Fruit fly (Drosophila melanogaster) whole organism, embryonic: Measurements from ENCODE around the gene Vha100-2.

Experiments
- Asciz ChIP-seq: fragments of 200-800 bp; sonication (Bioruptor generic); optimal IDR thresholded peaks from 2 replicates; lab custom pipeline; 2017; ENCODE audit warnings: missing biosample characterization, mild to moderate bottlenecking, missing genetic modification characterization, missing genetic modification reagents
- Atf-2 ChIP-seq: fragments of 200-800 bp; sonication (Bioruptor generic); optimal IDR thresholded peaks from 2 replicates; lab custom pipeline; 2016; ENCODE audit warnings: missing biosample characterization, missing genetic modification characterization
- CG1024 ChIP-seq: fragments of 200-800 bp; sonication (Bioruptor generic); IDR thresholded peaks from 2 replicates; pipeline ENCODE4 v1.3.6; 2022; ENCODE audit warnings: missing biosample characterization, missing genetic modification characterization
- CG10267 ChIP-seq: fragments of 200-800 bp; sonication (Bioruptor generic); optimal IDR thresholded peaks from 2 replicates; lab custom pipeline; 2018; ENCODE audit warnings: missing biosample characterization, mild to moderate bottlenecking, missing genetic modification characterization, moderate library complexity
- CG10274 ChIP-seq: fragments of 200-800 bp; sonication (Bioruptor generic); optimal IDR thresholded peaks from 3 replicates; lab custom pipeline; 2017; ENCODE audit warnings: missing biosample characterization, mild to moderate bottlenecking, missing genetic modification characterization
- CG11456 ChIP-seq: fragments of 200-800 bp; sonication (Bioruptor generic); IDR thresholded peaks from 3 replicates; pipeline ENCODE4 v1.3.6; 2022; ENCODE audit warnings: missing biosample characterization, missing genetic modification characterization
- CG12104 ChIP-seq: fragments of 200-800 bp; sonication (Bioruptor generic); optimal IDR thresholded peaks from 3 replicates; lab custom pipeline; 2016; ENCODE audit warnings: missing biosample characterization, missing genetic modification characterization
- CG12299 ChIP-seq: fragments of 200-800 bp; sonication (Bioruptor generic); optimal IDR thresholded peaks from 2 replicates; lab custom pipeline; 2018; ENCODE audit warnings: missing biosample characterization, mild to moderate bottlenecking, missing genetic modification characterization
- CG12769 ChIP-seq: fragments of 200-800 bp; sonication (Bioruptor generic); optimal IDR thresholded peaks from 2 replicates; lab custom pipeline; 2019; ENCODE audit warnings: missing biosample characterization, mild to moderate bottlenecking, missing genetic modification characterization, moderate library complexity
- CG14965 ChIP-seq: fragments of 200-800 bp; sonication (Bioruptor generic); optimal IDR thresholded peaks from 2 replicates; lab custom pipeline; 2016; ENCODE audit warnings: missing biosample characterization, missing genetic modification characterization, borderline replicate concordance
- CG1647 ChIP-seq: fragments of 200-800 bp; sonication (Bioruptor generic); optimal IDR thresholded peaks from 3 replicates; lab custom pipeline; 2016; ENCODE audit warnings: missing biosample characterization, missing genetic modification characterization
- CG17385 ChIP-seq: fragments of 200-800 bp; sonication (Bioruptor generic); optimal IDR thresholded peaks from 3 replicates; lab custom pipeline; 2018; ENCODE audit warnings: missing biosample characterization, mild to moderate bottlenecking, missing genetic modification characterization
- CG2199 ChIP-seq: fragments of 200-800 bp; sonication (Bioruptor generic); IDR thresholded peaks from 3 replicates; pipeline ENCODE4 v1.3.6; 2022; ENCODE audit warnings: missing biosample characterization, missing genetic modification characterization
- CG2875 ChIP-seq: fragments of 200-800 bp; sonication (Bioruptor generic); optimal IDR thresholded peaks from 2 replicates; lab custom pipeline; 2017; ENCODE audit warnings: missing biosample characterization, mild to moderate bottlenecking, missing genetic modification characterization, missing genetic modification reagents
- CG2889 ChIP-seq: fragments of 200-800 bp; sonication (Bioruptor generic); IDR thresholded peaks from 3 replicates; pipeline ENCODE4 v1.3.6; 2022; ENCODE audit warnings: missing biosample characterization, missing genetic modification characterization
- CG3407 ChIP-seq: fragments of 200-800 bp; sonication (Bioruptor generic); optimal IDR thresholded peaks from 2 replicates; lab custom pipeline; 2018; ENCODE audit warnings: missing biosample characterization, mild to moderate bottlenecking, missing genetic modification characterization
- CG4360 ChIP-seq: fragments of 200-800 bp; sonication (Bioruptor generic); IDR thresholded peaks from 2 replicates; pipeline ENCODE4 v1.3.6; 2022; ENCODE audit warnings: missing biosample characterization, missing genetic modification characterization
- CG9215 ChIP-seq: fragments of 200-800 bp; sonication (Bioruptor generic); IDR thresholded peaks from 2 replicates; pipeline ENCODE4 v1.3.6; 2022; ENCODE audit warnings: missing biosample characterization, missing genetic modification characterization
- Chrac-16 ChIP-seq: fragments of 200-800 bp; sonication (Bioruptor generic); optimal IDR thresholded peaks from 3 replicates; lab custom pipeline; 2016; ENCODE audit warnings: missing biosample characterization, missing genetic modification characterization
- Dad ChIP-seq: fragments of 200-800 bp; sonication (Bioruptor generic); optimal IDR thresholded peaks from 3 replicates; lab custom pipeline; 2016; ENCODE audit warnings: missing biosample characterization, missing genetic modification characterization
- E2f2 ChIP-seq: fragments of 200-800 bp; sonication (Bioruptor generic); IDR thresholded peaks from 2 replicates; pipeline ENCODE4 v1.3.6; 2022; ENCODE audit warnings: missing biosample characterization, missing genetic modification characterization
- Fer1 ChIP-seq: fragments of 200-800 bp; sonication (Bioruptor generic); optimal IDR thresholded peaks from 2 replicates; lab custom pipeline; 2017; ENCODE audit warnings: missing biosample characterization, mild to moderate bottlenecking, missing genetic modification characterization
- Hand ChIP-seq: fragments of 200-800 bp; sonication (Bioruptor generic); optimal IDR thresholded peaks from 2 replicates; lab custom pipeline; 2017; ENCODE audit warnings: mild to moderate bottlenecking, missing biosample characterization, missing genetic modification reagents, missing genetic modification characterization
- Med ChIP-seq: fragments of 200-800 bp; sonication (Bioruptor generic); peaks from one replicate; lab custom pipeline; 2016; ENCODE audit warnings: missing biosample characterization, missing genetic modification characterization, mild to moderate bottlenecking, inconsistent platforms, moderate library complexity
- NFAT ChIP-seq: fragments of 200-800 bp; sonication (Bioruptor generic); IDR thresholded peaks from 2 replicates; pipeline ENCODE4 v1.3.6; 2022; ENCODE audit warnings: missing biosample characterization, missing genetic modification characterization
- NfI ChIP-seq: fragments of 200-800 bp; sonication (Bioruptor generic); optimal IDR thresholded peaks from 3 replicates; lab custom pipeline; 2018; ENCODE audit warnings: missing biosample characterization, mild to moderate bottlenecking, missing genetic modification characterization, moderate library complexity
- Oaz ChIP-seq: fragments of 200-800 bp; sonication (Bioruptor generic); IDR thresholded peaks from 2 replicates; pipeline ENCODE4 v1.3.6; 2022; ENCODE audit warnings: missing biosample characterization, missing genetic modification characterization
- Pdp1 ChIP-seq, 2 experiments: fragments of 200-800 bp; sonication (Bioruptor generic); optimal IDR thresholded peaks; 3 replicates each; lab custom pipeline; 2016; ENCODE audit warnings: missing biosample characterization in 2 of 2, missing genetic modification characterization in 2 of 2, mild to moderate bottlenecking in 1 of 2, moderate library complexity in 1 of 2
- Scr ChIP-seq: fragments of 200-800 bp; sonication (Bioruptor generic); IDR thresholded peaks from 2 replicates; pipeline ENCODE4 v1.3.6; 2022; ENCODE audit warnings: missing biosample characterization, missing genetic modification characterization; ENCODE audit not compliant: partially characterized antibody
- Six4 ChIP-seq: fragments of 200-800 bp; sonication (Bioruptor generic); optimal IDR thresholded peaks from 2 replicates; lab custom pipeline; 2016; ENCODE audit warnings: missing biosample characterization, missing genetic modification characterization
- Xrp1 ChIP-seq: fragments of 200-800 bp; sonication (Bioruptor generic); IDR thresholded peaks from 2 replicates; pipeline ENCODE4 v1.3.6; 2022; ENCODE audit warnings: missing biosample characterization, missing genetic modification characterization
- abd-A ChIP-seq: fragments of 200-800 bp; sonication (Bioruptor generic); optimal IDR thresholded peaks from 3 replicates; lab custom pipeline; 2019; ENCODE audit warnings: missing biosample characterization, mild to moderate bottlenecking, missing genetic modification characterization, moderate library complexity
- chn ChIP-seq: fragments of 200-800 bp; sonication (Bioruptor generic); optimal IDR thresholded peaks from 2 replicates; lab custom pipeline; 2016; ENCODE audit warnings: missing biosample characterization, missing genetic modification characterization
- croc ChIP-seq: fragments of 200-800 bp; sonication (Bioruptor generic); conservative IDR thresholded peaks from 3 replicates; pipeline ENCODE4 v1.3.6; 2022; ENCODE audit warnings: missing biosample characterization, missing genetic modification characterization
- crol ChIP-seq: fragments of 200-800 bp; sonication (Bioruptor generic); IDR thresholded peaks from 2 replicates; pipeline ENCODE4 v1.3.6; 2022; ENCODE audit warnings: missing biosample characterization, missing genetic modification characterization
- dimm ChIP-seq: fragments of 200-800 bp; sonication (Bioruptor generic); IDR thresholded peaks from 2 replicates; pipeline ENCODE4 v1.3.6; 2022; ENCODE audit warnings: missing biosample characterization, missing genetic modification characterization
- dm ChIP-seq: fragments of 200-800 bp; sonication (Bioruptor generic); optimal IDR thresholded peaks from 3 replicates; lab custom pipeline; 2016; ENCODE audit warnings: missing biosample characterization, missing genetic modification characterization
- dpn ChIP-seq, 2 experiments: fragments of 200-800 bp; sonication (Bioruptor generic); optimal IDR thresholded peaks; 3 replicates each; lab custom pipeline; 2016; ENCODE audit warnings: missing biosample characterization in 2 of 2, missing genetic modification characterization in 2 of 2
- gem ChIP-seq: fragments of 200-800 bp; sonication (Bioruptor generic); optimal IDR thresholded peaks from 2 replicates; lab custom pipeline; 2019; ENCODE audit warnings: missing biosample characterization, mild to moderate bottlenecking, missing genetic modification characterization, moderate library complexity
- ham ChIP-seq: fragments of 200-800 bp; sonication (Bioruptor generic); IDR thresholded peaks from 2 replicates; pipeline ENCODE4 v1.3.6; 2022; ENCODE audit warnings: missing biosample characterization, missing genetic modification characterization
- kah ChIP-seq: fragments of 200-800 bp; sonication (Bioruptor generic); optimal IDR thresholded peaks from 2 replicates; lab custom pipeline; 2018; ENCODE audit warnings: missing biosample characterization, mild to moderate bottlenecking, missing genetic modification characterization
- klu ChIP-seq: fragments of 200-800 bp; sonication (Bioruptor generic); IDR thresholded peaks from 2 replicates; pipeline ENCODE4 v1.3.6; 2022; ENCODE audit warnings: missing biosample characterization, missing genetic modification characterization
- knrl ChIP-seq: fragments of 200-800 bp; sonication (Bioruptor generic); IDR thresholded peaks from 3 replicates; pipeline ENCODE4 v1.3.6; 2022; ENCODE audit warnings: missing biosample characterization, missing genetic modification characterization; ENCODE audit not compliant: partially characterized antibody
- luna ChIP-seq: fragments of 200-800 bp; sonication (Bioruptor generic); optimal IDR thresholded peaks from 2 replicates; lab custom pipeline; 2016; ENCODE audit warnings: missing biosample characterization, missing genetic modification characterization
- sens ChIP-seq: fragments of 200-800 bp; sonication (Bioruptor generic); peaks from one replicate; lab custom pipeline; 2016; ENCODE audit warnings: missing biosample characterization, missing genetic modification characterization
- tna ChIP-seq: fragments of 200-800 bp; sonication (Bioruptor generic); IDR thresholded peaks from 2 replicates; pipeline ENCODE4 v1.3.6; 2022; ENCODE audit warnings: missing biosample characterization, missing genetic modification characterization; ENCODE audit not compliant: partially characterized antibody
- unc-4 ChIP-seq: fragments of 200-800 bp; sonication (Bioruptor generic); IDR thresholded peaks from 2 replicates; pipeline ENCODE4 v1.3.6; 2022; ENCODE audit warnings: missing biosample characterization, missing genetic modification characterization; ENCODE audit not compliant: partially characterized antibody
- vvl ChIP-seq: fragments of 200-800 bp; sonication (Bioruptor generic); IDR thresholded peaks from 2 replicates; pipeline ENCODE4 v1.3.6; 2022; ENCODE audit warnings: missing biosample characterization, missing genetic modification characterization

Gene Vha100-2

dm6 chr3R:18395694-18396093, 3.3 kb downstream of the Vha100-2 start:
- TF ChIP-seq Med: peak; percentile 38
- TF ChIP-seq Dad (GFP tag; lab: Kevin White, UChicago): no peak
- TF ChIP-seq CG10267: no peak

DNA sequence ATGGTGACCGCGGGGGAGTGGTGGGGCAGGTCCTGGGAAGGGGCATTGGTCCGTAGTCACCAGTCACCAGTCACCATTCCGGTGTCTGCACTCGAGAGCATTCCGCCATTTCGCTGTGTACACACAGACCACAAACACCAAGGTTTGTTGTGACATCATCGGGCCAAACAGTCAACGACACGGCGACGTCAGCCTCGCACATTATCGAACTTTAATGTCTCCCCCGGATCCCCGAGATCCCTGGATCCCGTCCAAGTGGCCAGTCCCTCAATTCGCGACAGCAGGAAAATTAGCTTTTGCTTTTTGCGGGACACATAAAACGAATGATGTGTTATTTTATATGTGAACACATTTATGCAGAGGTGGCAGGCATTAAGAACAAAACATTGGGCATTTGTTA, 4.1 kb downstream of the Vha100-2 start:
- no peak for TF ChIP-seq Atf-2 (GFP tag; lab: Kevin White, UChicago)
- TF ChIP-seq CG3407 (GFP tag; lab: Kevin White, UChicago): no peak
- peak in 1 of 2 experiments; percentile 20 for TF ChIP-seq Pdp1 (GFP tag; optimal IDR thresholded peaks at IDR 0.05; lab: Kevin White, UChicago)
- no peak for TF ChIP-seq CG17385
- TF ChIP-seq CG12769: peak; percentile 91
- 0 out of 3 replicates have a peak, but pooled peaks have one; percentile 43 for TF ChIP-seq CG11456
- no peak for TF ChIP-seq CG10274 (GFP tag; lab: Kevin White, UChicago)
- no peak for TF ChIP-seq croc (GFP tag; lab: Robert Waterston, UW)
- TF ChIP-seq CG14965 (GFP tag; lab: Kevin White, UChicago): no peak
- no peak for TF ChIP-seq knrl (GFP tag; lab: Robert Waterston, UW)
- no peak for TF ChIP-seq Asciz (GFP tag; lab: Kevin White, UChicago)
- TF ChIP-seq crol (GFP tag; lab: Robert Waterston, UW): peak; percentile 39; the same call in 1 of the 2 replicates
- no peak for TF ChIP-seq gem (tag; lab: Kevin White, UChicago)
- TF ChIP-seq CG2875: no peak

dm6 chr3R:18393436-18393835, 5.5 kb downstream of the Vha100-2 start:
- TF ChIP-seq CG9215 (GFP tag; lab: Robert Waterston, UW) (peak; percentile 45), dm (GFP tag; lab: Kevin White, UChicago) (no peak), CG2199 (GFP tag; lab: Robert Waterston, UW) (no peak), Scr (GFP tag; lab: Robert Waterston, UW) (no peak), Oaz (GFP tag; lab: Robert Waterston, UW) (no peak), NFAT (GFP tag; lab: Robert Waterston, UW) (peak; percentile 43; the same call in 1 of the 2 replicates), kah (GFP tag; lab: Kevin White, UChicago) (no peak), chn (GFP tag; lab: Kevin White, UChicago) (no peak), ham (GFP tag; lab: Robert Waterston, UW) (no peak), tna (no peak), CG3407 (GFP tag; lab: Kevin White, UChicago) (peak; percentile 9), NfI (GFP tag; lab: Kevin White, UChicago) (peak; percentile 44), Six4 (GFP tag; lab: Kevin White, UChicago) (no peak), unc-4 (GFP tag; lab: Robert Waterston, UW) (no peak), dimm (no peak), Chrac-16 (peak; percentile 51), CG1647 (GFP tag; lab: Kevin White, UChicago) (no peak), luna (no peak), Hand (no peak), gem (tag; lab: Kevin White, UChicago) (peak; percentile 79), Fer1 (no peak), CG4360 (GFP tag; lab: Robert Waterston, UW) (no peak), dpn (GFP tag; optimal IDR thresholded peaks at IDR 0.05; lab: Kevin White, UChicago) (peak in 1 of 2 experiments; percentile 54), E2f2 (GFP tag; lab: Robert Waterston, UW) (peak; percentile 36; the same call in 1 of the 2 replicates), Xrp1 (GFP tag; lab: Robert Waterston, UW) (peak; percentile 68; the same call in 1 of the 2 replicates), vvl (GFP tag; lab: Robert Waterston, UW) (peak; percentile 63; the same call in 1 of the 2 replicates), sens (GFP tag; lab: Kevin White, UChicago) (peak; percentile 33), CG12299 (tag; lab: Kevin White, UChicago) (peak; percentile 21), CG12104 (no peak), CG2889 (GFP tag; lab: Robert Waterston, UW) (peak; percentile 41; the same call in 1 of the 3 replicates), klu (peak; percentile 40), abd-A (tag; lab: Kevin White, UChicago) (no peak), CG1024 (no peak)
